Worm (Caenorhabditis elegans): ENCODE measurements around the gene C24A8.5.
"Not testable (repeated sequence)": the region's sequence is repeated elsewhere in the genome, so short reads cannot be mapped to it uniquely, and the experiment has no call there.

The C24A8.5 gene

DNA sequence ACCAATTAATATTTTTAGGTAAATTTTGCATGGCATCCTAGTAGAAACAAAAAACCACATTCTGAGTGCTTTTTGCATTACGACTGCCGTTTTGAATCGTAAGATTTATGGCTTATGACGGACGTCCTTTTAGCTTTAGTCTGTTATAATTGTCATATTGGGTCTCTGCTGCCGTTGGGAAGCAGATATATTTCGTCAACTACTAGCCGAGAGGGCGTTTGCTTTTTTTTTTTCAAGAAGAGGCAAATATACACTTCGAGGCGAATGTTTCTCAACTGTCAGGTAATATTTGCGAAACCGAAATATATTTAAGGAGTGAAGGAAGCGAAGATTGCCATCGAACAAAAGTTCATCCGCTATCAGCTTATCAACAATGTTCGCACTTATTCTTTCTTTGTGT is 15.2 kb upstream of the C24A8.5 start, which contains the start of gene F14H12.3:
TSS of gene F14H12.3 (plus strand) at position 301 of the 400 bp plus-strand sequence.
- TF ChIP-seq cnd-1 (tag; optimal IDR thresholded peaks at IDR 0.05) (no peak), nhr-12 (tag; optimal IDR thresholded peaks at IDR 0.05) (no peak), mep-1 (tag; optimal IDR thresholded peaks at IDR 0.05) (no peak), nhr-237 (tag; optimal IDR thresholded peaks at IDR 0.05) (no peak), flh-1 (GFP tag; optimal IDR thresholded peaks at IDR 0.05) (no peak), ceh-83 (GFP tag; optimal IDR thresholded peaks at IDR 0.05) (no peak), lin-32 (GFP tag; optimal IDR thresholded peaks at IDR 0.05) (no peak), nhr-28 (tag; optimal IDR thresholded peaks at IDR 0.05) (no peak), lsy-2 (tag; optimal IDR thresholded peaks at IDR 0.05) (no peak), ces-1 (GFP tag; optimal IDR thresholded peaks at IDR 0.05) (no peak), elt-3 (tag; optimal IDR thresholded peaks at IDR 0.05) (no peak), M03D4.4 (tag; optimal IDR thresholded peaks at IDR 0.05) (no peak), bed-3 (GFP tag; optimal IDR thresholded peaks at IDR 0.05) (no peak), ham-2 (GFP tag; optimal IDR thresholded peaks at IDR 0.05) (no peak), drap-1 (GFP tag; optimal IDR thresholded peaks at IDR 0.05) (no peak), snpc-4 (tag; optimal IDR thresholded peaks at IDR 0.05) (no peak), unc-120 (tag; optimal IDR thresholded peaks at IDR 0.05; ENCODE audit: poor library complexity, severe bottlenecking) (no peak), ztf-11 (tag; optimal IDR thresholded peaks at IDR 0.05) (no peak), hlh-1 (tag; optimal IDR thresholded peaks at IDR 0.05) (no peak)

- TF ChIP-seq ham-2 (GFP tag; optimal IDR thresholded peaks at IDR 0.05) (no peak), flh-1 (GFP tag; optimal IDR thresholded peaks at IDR 0.05) (no peak), tbx-8 (GFP tag; optimal IDR thresholded peaks at IDR 0.05) (no peak), blmp-1 (tag; optimal IDR thresholded peaks at IDR 0.05) (no peak), lin-13 (tag; optimal IDR thresholded peaks at IDR 0.05) (no peak), snpc-4 (tag; optimal IDR thresholded peaks at IDR 0.05) (no peak), lin-32 (GFP tag; optimal IDR thresholded peaks at IDR 0.05) (no peak), bed-3 (GFP tag; optimal IDR thresholded peaks at IDR 0.05) (no peak), sptf-1 (tag; optimal IDR thresholded peaks at IDR 0.05) (no peak), drap-1 (GFP tag; optimal IDR thresholded peaks at IDR 0.05) (no peak), unc-120 (tag; optimal IDR thresholded peaks at IDR 0.05; ENCODE audit: poor library complexity, severe bottlenecking) (no peak), zip-8 (tag; optimal IDR thresholded peaks at IDR 0.05) (no peak), elt-1 (tag; optimal IDR thresholded peaks at IDR 0.05; ENCODE audit: borderline replicate concordance, insufficient read depth) (no peak)
Observed at ce11 chrX:4342730-4343129, 14.0 kb upstream of the C24A8.5 start.

DNA sequence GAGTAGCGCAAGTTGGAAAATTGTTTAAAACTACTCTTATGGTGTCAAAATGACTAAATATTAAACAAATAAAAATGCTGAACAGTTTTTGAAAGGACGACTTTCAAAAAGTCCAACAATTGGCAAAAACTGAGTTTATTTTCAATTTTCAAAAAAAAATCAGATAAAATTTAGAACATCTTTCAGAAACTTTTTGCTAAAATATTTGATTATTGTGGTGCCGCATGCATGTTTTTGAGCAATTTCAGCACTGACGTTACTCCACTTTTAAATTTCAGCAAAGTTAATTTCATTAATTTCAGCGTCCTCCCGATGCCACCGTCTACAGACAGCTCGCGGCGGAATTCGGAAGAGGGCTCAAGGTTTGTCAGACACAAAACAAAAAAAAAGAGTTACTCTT is 10.6 kb upstream of the C24A8.5 start, which contains the start of gene cst-1:
TSS of gene cst-1 (plus strand) at position 301 of the 400 bp plus-strand sequence.
- TF ChIP-seq nhr-2 (tag; optimal IDR thresholded peaks at IDR 0.05); drap-1 (GFP tag; optimal IDR thresholded peaks at IDR 0.05); nhr-237 (tag; optimal IDR thresholded peaks at IDR 0.05): not testable (repeated sequence)

ce11 chrX:4335950-4336349 is 7.2 kb upstream of the C24A8.5 start, which contains the start of gene cst-2:
cst-2 (minus strand) TSS chrX:4336050.
- not testable (repeated sequence) for TF ChIP-seq ztf-11 (tag; optimal IDR thresholded peaks at IDR 0.05); zip-8 (tag; optimal IDR thresholded peaks at IDR 0.05); unc-120 (tag; optimal IDR thresholded peaks at IDR 0.05; ENCODE audit: poor library complexity, severe bottlenecking)

ce11 chrX:4332305-4332704 is 3.6 kb upstream of the C24A8.5 start, which contains the start of gene C24A8.6:
C24A8.6 (minus strand) TSS chrX:4332405.
- not testable (repeated sequence) for TF ChIP-seq drap-1 (GFP tag; optimal IDR thresholded peaks at IDR 0.05); bed-3 (GFP tag; optimal IDR thresholded peaks at IDR 0.05); ceh-39 (tag; optimal IDR thresholded peaks at IDR 0.05)

DNA sequence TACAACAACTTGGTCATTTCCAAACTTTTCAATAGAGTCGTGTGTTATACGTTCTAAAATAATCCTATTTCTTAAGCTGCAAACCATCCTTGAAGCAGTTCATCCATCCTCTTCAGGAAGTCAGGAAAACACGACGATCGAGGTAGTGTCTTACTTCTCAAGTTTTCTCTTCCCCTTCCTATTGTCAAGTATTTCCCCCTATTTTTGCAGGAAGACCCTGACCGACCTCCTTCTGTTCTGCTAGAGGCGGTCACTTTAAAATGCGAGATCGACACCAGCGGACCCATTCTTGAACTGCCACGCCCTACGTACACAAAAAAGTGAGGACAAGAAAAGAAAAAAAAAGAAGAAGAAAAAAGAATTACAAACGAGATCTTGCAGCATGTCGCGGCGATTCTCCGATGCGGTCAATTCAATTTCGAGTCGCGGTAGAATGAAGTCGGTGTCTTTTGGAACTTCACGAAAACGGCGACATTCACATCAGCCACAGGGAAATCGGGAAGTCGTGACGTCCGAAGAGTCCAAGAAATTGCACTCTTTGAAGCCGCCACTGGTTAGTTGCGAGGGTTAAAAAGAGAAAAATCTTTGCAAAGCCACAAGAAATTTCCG is 5.8 kb downstream of the C24A8.5 start:
- TF ChIP-seq mab-5 (tag; optimal IDR thresholded peaks at IDR 0.05) (no peak), ces-1 (GFP tag; optimal IDR thresholded peaks at IDR 0.05) (peak; percentile 41)

Measured in whole organism, mixed stage, embryonic.